Worm (Caenorhabditis elegans) whole organism, late embryonic: Measurements from ENCODE around the gene Y43F8B.20.

Source experiments
- K09A11.1 ChIP-seq: sonication (generic microtip); optimal IDR thresholded peaks from 2 replicates; lab custom pipeline; 2017; ENCODE audit warnings: antibody characterized with exemption, mild to moderate bottlenecking, missing genetic modification characterization, missing compliant biosample characterization; ENCODE audit not compliant: insufficient read depth
- hlh-6 ChIP-seq: sonication (generic microtip); optimal IDR thresholded peaks from 2 replicates; lab custom pipeline; 2016; ENCODE audit warnings: missing genotype, missing genetic modification characterization, missing compliant biosample characterization
- lim-6 ChIP-seq: sonication (generic microtip); optimal IDR thresholded peaks from 2 replicates; lab custom pipeline; 2016; ENCODE audit warnings: missing genetic modification characterization, missing compliant biosample characterization
- pha-4 ChIP-seq: fragments of 150-350 bp; optimal IDR thresholded peaks from 2 replicates; lab custom pipeline; 2018; ENCODE audit warnings: missing biosample characterization, missing genetic modification reagents, missing genetic modification characterization

- no peak for TF ChIP-seq hlh-6 (tag; lab: Kevin White, UChicago)
- no peak for TF ChIP-seq K09A11.1 (tag; lab: Kevin White, UChicago)
- TF ChIP-seq lim-6 (tag; lab: Kevin White, UChicago), result no peak
- no peak for TF ChIP-seq pha-4 (tag; lab: Kevin White, UChicago)
Measured at ce11 chrV:19565082-19565481, 15.5 kb upstream of the Y43F8B.20 start, which contains the start of gene kcnl-1.
